Worm (Caenorhabditis elegans) whole organism, late embryonic: ENCODE results near the gene K07B1.7.

Experiments
- C08G9.2 ChIP-seq: sonication (generic microtip); optimal IDR thresholded peaks from 2 replicates; lab custom pipeline; 2016; ENCODE audit warnings: mild to moderate bottlenecking, missing genetic modification characterization, moderate library complexity, missing compliant biosample characterization
- F13H6.1 ChIP-seq: sonication (generic microtip); optimal IDR thresholded peaks from 2 replicates; lab custom pipeline; 2016; ENCODE audit warnings: missing genetic modification characterization, missing compliant biosample characterization
- K09A11.1 ChIP-seq: sonication (generic microtip); optimal IDR thresholded peaks from 2 replicates; lab custom pipeline; 2017; ENCODE audit warnings: antibody characterized with exemption, mild to moderate bottlenecking, missing genetic modification characterization, missing compliant biosample characterization; ENCODE audit not compliant: insufficient read depth
- T23F11.4 ChIP-seq: fragments of 200-800 bp; sonication (Bioruptor generic); optimal IDR thresholded peaks from 2 replicates; lab custom pipeline; 2018; ENCODE audit warnings: mild to moderate bottlenecking, missing genetic modification characterization, missing compliant biosample characterization
- ahr-1 ChIP-seq: sonication (generic microtip); optimal IDR thresholded peaks from 2 replicates; lab custom pipeline; 2016; ENCODE audit warnings: missing genetic modification characterization, missing compliant biosample characterization
- ama-1 ChIP-seq: fragments of 150-350 bp; optimal IDR thresholded peaks from 2 replicates; lab custom pipeline; 2014
- ceh-14 ChIP-seq: sonication (generic microtip); optimal IDR thresholded peaks from 2 replicates; lab custom pipeline; 2016; ENCODE audit warnings: missing genotype, missing genetic modification characterization, missing compliant biosample characterization
- ceh-18 ChIP-seq: sonication (generic microtip); optimal IDR thresholded peaks from 2 replicates; lab custom pipeline; 2016; ENCODE audit warnings: missing genetic modification characterization, missing compliant biosample characterization
- ceh-19 ChIP-seq: fragments of 200-800 bp; sonication (Bioruptor generic); optimal IDR thresholded peaks from 2 replicates; lab custom pipeline; 2018; ENCODE audit warnings: mild to moderate bottlenecking, missing genetic modification characterization, missing compliant biosample characterization
- ceh-30 ChIP-seq: fragments of 150-350 bp; optimal IDR thresholded peaks from 2 replicates; lab custom pipeline; 2014; ENCODE audit warnings: missing biosample characterization, missing genetic modification characterization
- ceh-31 ChIP-seq: sonication (generic microtip); optimal IDR thresholded peaks from 2 replicates; lab custom pipeline; 2016; ENCODE audit warnings: missing genetic modification characterization, missing compliant biosample characterization
- ceh-45 ChIP-seq: fragments of 200-800 bp; sonication (Bioruptor generic); IDR thresholded peaks from 2 replicates; pipeline ENCODE4 v1.3.6; 2022; ENCODE audit warnings: missing genetic modification reagents, missing genetic modification characterization, missing compliant biosample characterization
- ceh-48 ChIP-seq: sonication (generic microtip); optimal IDR thresholded peaks from 2 replicates; lab custom pipeline; 2016; ENCODE audit warnings: missing genetic modification characterization, inconsistent platforms, missing compliant biosample characterization
- ceh-6 ChIP-seq: fragments of 200-800 bp; sonication (Bioruptor generic); optimal IDR thresholded peaks from 2 replicates; lab custom pipeline; 2018; ENCODE audit warnings: mild to moderate bottlenecking, missing genetic modification characterization, missing compliant biosample characterization
- che-1 ChIP-seq: sonication (generic microtip); optimal IDR thresholded peaks from 2 replicates; lab custom pipeline; 2016; ENCODE audit warnings: mild to moderate bottlenecking, missing genetic modification characterization, missing compliant biosample characterization
- dmd-4 ChIP-seq: sonication (generic microtip); optimal IDR thresholded peaks from 2 replicates; lab custom pipeline; 2016; ENCODE audit warnings: borderline replicate concordance, missing genetic modification characterization, missing compliant biosample characterization
- dve-1 ChIP-seq: sonication (generic microtip); optimal IDR thresholded peaks from 2 replicates; lab custom pipeline; 2017; ENCODE audit warnings: antibody characterized with exemption, mild to moderate bottlenecking, missing genetic modification characterization, missing compliant biosample characterization
- elt-2 ChIP-seq: sonication (generic microtip); optimal IDR thresholded peaks from 2 replicates; lab custom pipeline; 2016; ENCODE audit warnings: missing genetic modification reagents, missing genetic modification characterization, missing compliant biosample characterization
- elt-4 ChIP-seq: sonication (generic microtip); optimal IDR thresholded peaks from 2 replicates; lab custom pipeline; 2016; ENCODE audit warnings: missing genetic modification characterization, missing compliant biosample characterization
- ets-4 ChIP-seq: sonication (generic microtip); optimal IDR thresholded peaks from 2 replicates; lab custom pipeline; 2016; ENCODE audit warnings: missing genetic modification characterization, missing compliant biosample characterization
- eyg-1 ChIP-seq: sonication (generic microtip); optimal IDR thresholded peaks from 2 replicates; lab custom pipeline; 2016; ENCODE audit warnings: missing genotype, missing genetic modification characterization, missing compliant biosample characterization
- fax-1 ChIP-seq: sonication (generic microtip); optimal IDR thresholded peaks from 2 replicates; lab custom pipeline; 2016; ENCODE audit warnings: missing genotype, missing genetic modification characterization, missing compliant biosample characterization
- fkh-10 ChIP-seq: fragments of 150-350 bp; optimal IDR thresholded peaks from 2 replicates; lab custom pipeline; 2014; ENCODE audit warnings: missing biosample characterization, missing genetic modification reagents, missing genetic modification characterization
- fkh-6 ChIP-seq: sonication (generic microtip); optimal IDR thresholded peaks from 2 replicates; lab custom pipeline; 2016; ENCODE audit warnings: missing genetic modification characterization, missing compliant biosample characterization
- gmeb-2 ChIP-seq: sonication (generic microtip); optimal IDR thresholded peaks from 2 replicates; lab custom pipeline; 2016; ENCODE audit warnings: missing genetic modification characterization, inconsistent platforms, missing compliant biosample characterization
- hlh-13 ChIP-seq: fragments of 200-800 bp; sonication (Bioruptor generic); optimal IDR thresholded peaks from 2 replicates; lab custom pipeline; 2018; ENCODE audit warnings: mild to moderate bottlenecking, missing genetic modification characterization, missing compliant biosample characterization
- hlh-30 ChIP-seq: sonication (generic microtip); optimal IDR thresholded peaks from 2 replicates; lab custom pipeline; 2017; ENCODE audit warnings: antibody characterized with exemption, missing genetic modification characterization, missing compliant biosample characterization; ENCODE audit not compliant: insufficient read depth
- hlh-8 ChIP-seq: sonication (generic microtip); optimal IDR thresholded peaks from 2 replicates; lab custom pipeline; 2016; ENCODE audit warnings: missing genotype, missing genetic modification characterization, missing compliant biosample characterization
- lin-11 ChIP-seq: fragments of 200-800 bp; sonication (Bioruptor generic); optimal IDR thresholded peaks from 2 replicates; lab custom pipeline; 2018; ENCODE audit warnings: mild to moderate bottlenecking, missing genetic modification characterization, missing compliant biosample characterization
- madf-2 ChIP-seq: sonication (generic microtip); optimal IDR thresholded peaks from 2 replicates; lab custom pipeline; 2017; ENCODE audit warnings: missing genetic modification characterization, missing compliant biosample characterization
- mec-3 ChIP-seq: sonication (generic microtip); optimal IDR thresholded peaks from 2 replicates; lab custom pipeline; 2016; ENCODE audit warnings: borderline replicate concordance, missing genetic modification characterization, missing compliant biosample characterization
- nfya-1 ChIP-seq: sonication (generic microtip); optimal IDR thresholded peaks from 2 replicates; lab custom pipeline; 2017; ENCODE audit warnings: missing genetic modification characterization, mild to moderate bottlenecking, missing compliant biosample characterization, antibody characterized with exemption, moderate library complexity
- nhr-11 ChIP-seq: fragments of 150-350 bp; optimal IDR thresholded peaks from 2 replicates; lab custom pipeline; 2014; ENCODE audit warnings: missing biosample characterization, missing genetic modification characterization
- nhr-232 ChIP-seq: sonication (generic microtip); optimal IDR thresholded peaks from 2 replicates; lab custom pipeline; 2016; ENCODE audit warnings: missing genetic modification characterization, missing compliant biosample characterization
- npax-4 ChIP-seq: sonication (generic microtip); optimal IDR thresholded peaks from 2 replicates; lab custom pipeline; 2016; ENCODE audit warnings: missing genetic modification characterization, missing compliant biosample characterization
- odd-2 ChIP-seq: sonication (generic microtip); optimal IDR thresholded peaks from 2 replicates; lab custom pipeline; 2017; ENCODE audit warnings: antibody characterized with exemption, mild to moderate bottlenecking, missing genetic modification characterization, missing compliant biosample characterization
- pha-2 ChIP-seq: sonication (generic microtip); optimal IDR thresholded peaks from 2 replicates; lab custom pipeline; 2017; ENCODE audit warnings: mild to moderate bottlenecking, missing genetic modification characterization, missing compliant biosample characterization
- pros-1 ChIP-seq: fragments of 150-350 bp; optimal IDR thresholded peaks from 2 replicates; lab custom pipeline; 2014; ENCODE audit warnings: missing biosample characterization, missing genetic modification reagents, missing genetic modification characterization
- ref-2 ChIP-seq: sonication (generic microtip); optimal IDR thresholded peaks from 2 replicates; lab custom pipeline; 2016; ENCODE audit warnings: missing genetic modification characterization, missing compliant biosample characterization
- sdc-2 ChIP-seq: sonication (generic microtip); optimal IDR thresholded peaks from 2 replicates; lab custom pipeline; 2016; ENCODE audit warnings: missing genotype, missing genetic modification characterization, missing compliant biosample characterization
- sox-2 ChIP-seq: fragments of 200-800 bp; sonication (Bioruptor generic); IDR thresholded peaks from 2 replicates; pipeline ENCODE4 v1.3.6; 2022; ENCODE audit warnings: missing genetic modification reagents, missing genetic modification characterization, missing compliant biosample characterization
- ttx-3 ChIP-seq: sonication (generic microtip); optimal IDR thresholded peaks from 2 replicates; lab custom pipeline; 2016; ENCODE audit warnings: missing genetic modification reagents, missing genetic modification characterization, missing compliant biosample characterization
- unc-42 ChIP-seq: sonication (generic microtip); optimal IDR thresholded peaks from 2 replicates; lab custom pipeline; 2016; ENCODE audit warnings: missing genotype, missing genetic modification characterization, missing compliant biosample characterization
- unc-86 ChIP-seq: sonication (generic microtip); optimal IDR thresholded peaks from 2 replicates; lab custom pipeline; 2016; ENCODE audit warnings: missing genetic modification characterization, missing compliant biosample characterization
- ztf-16 ChIP-seq: sonication (generic microtip); optimal IDR thresholded peaks from 2 replicates; lab custom pipeline; 2017; ENCODE audit warnings: missing genetic modification characterization, missing compliant biosample characterization

K07B1.7 gene

ce11 chrV:9391959-9392358 lies 45.2 kb upstream of the K07B1.7 start:
- no peak for TF ChIP-seq ahr-1
- no peak for TF ChIP-seq gmeb-2
- TF ChIP-seq ama-1 (lab: Kevin White, UChicago) = no peak
- TF ChIP-seq lin-11 (tag; lab: Kevin White, UChicago) = no peak
- no peak for TF ChIP-seq ceh-45 (GFP tag; lab: Robert Waterston, UW)
- TF ChIP-seq che-1 (tag; lab: Kevin White, UChicago) = no peak
- TF ChIP-seq fkh-6 = no peak
- TF ChIP-seq mec-3 = no peak
- no peak for TF ChIP-seq odd-2 (tag; lab: Kevin White, UChicago)
- no peak for TF ChIP-seq elt-2 (tag; lab: Kevin White, UChicago)
- no peak for TF ChIP-seq ets-4
- no peak for TF ChIP-seq pha-2 (tag; lab: Kevin White, UChicago)
- TF ChIP-seq sox-2 (GFP tag; lab: Robert Waterston, UW) = no peak
- no peak for TF ChIP-seq ttx-3
- TF ChIP-seq sdc-2 (tag; lab: Kevin White, UChicago) = no peak
- no peak for TF ChIP-seq ceh-30 (tag; lab: Kevin White, UChicago)
- no peak for TF ChIP-seq unc-42 (tag; lab: Kevin White, UChicago)

- TF ChIP-seq ref-2 (tag; lab: Kevin White, UChicago) (no peak), nhr-232 (tag; lab: Kevin White, UChicago) (no peak), T23F11.4 (no peak), ceh-19 (GFP tag; lab: Kevin White, UChicago) (no peak), ttx-3 (no peak), nhr-11 (tag; lab: Kevin White, UChicago) (no peak), eyg-1 (tag; lab: Kevin White, UChicago) (no peak), K09A11.1 (tag; lab: Kevin White, UChicago) (no peak), ceh-14 (tag; lab: Kevin White, UChicago) (no peak), unc-86 (tag; lab: Kevin White, UChicago) (no peak), ceh-18 (no peak), npax-4 (no peak), hlh-30 (tag; lab: Kevin White, UChicago) (no peak)
Observed at ce11 chrV:9386143-9386542, 39.4 kb upstream of the K07B1.7 start, which contains the start of gene hum-2. hum-2 (plus strand) TSS chrV:9386175.

DNA sequence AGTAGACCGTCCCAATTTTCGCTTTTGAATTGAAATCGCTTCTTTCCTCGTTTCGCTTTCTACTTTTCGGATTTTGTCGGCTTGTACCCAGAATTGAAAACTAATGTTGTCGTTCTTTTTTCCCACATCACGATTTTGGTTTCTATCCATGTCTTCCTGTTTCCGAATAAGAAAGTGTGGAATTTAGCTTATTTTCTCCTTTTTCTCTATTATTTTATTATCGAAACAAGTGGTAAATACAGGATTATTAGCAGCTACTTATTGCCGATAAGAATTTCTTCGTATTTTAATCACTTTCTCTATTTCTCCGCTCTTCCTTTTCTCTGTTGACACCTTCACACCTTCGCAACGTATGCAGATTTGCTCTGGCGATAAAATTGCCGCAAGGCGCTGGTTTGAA lies 38.2 kb upstream of the K07B1.7 start:
- TF ChIP-seq fax-1 (tag; lab: Kevin White, UChicago) = no peak
- TF ChIP-seq hlh-13 = no peak
- TF ChIP-seq dmd-4 (tag; lab: Kevin White, UChicago) = no peak

DNA sequence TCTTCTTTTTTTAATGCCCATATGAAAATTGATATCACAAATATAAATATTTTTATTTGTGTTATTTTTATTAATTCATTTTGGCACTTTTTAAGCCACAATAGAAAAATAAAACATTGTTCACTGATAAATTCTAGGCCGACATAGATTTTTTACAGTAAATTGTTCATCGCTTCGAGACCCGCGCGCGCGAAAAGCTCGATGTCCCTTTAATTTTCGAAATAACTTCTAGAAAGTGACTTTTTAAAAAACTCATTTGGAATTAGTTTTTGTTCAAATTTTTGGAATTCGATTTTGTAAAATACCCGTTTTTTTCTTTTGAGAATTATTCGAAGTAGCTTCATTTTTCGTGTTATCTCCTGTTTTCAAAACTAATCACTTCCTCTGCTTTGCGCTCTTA lies 37.6 kb upstream of the K07B1.7 start:
- TF ChIP-seq F13H6.1 (tag; lab: Kevin White, UChicago) (no peak), hlh-8 (tag; lab: Kevin White, UChicago) (no peak), gmeb-2 (no peak), mec-3 (no peak), ztf-16 (no peak), pros-1 (no peak)
- TF ChIP-seq, all 69 proteins: peak for 0

DNA sequence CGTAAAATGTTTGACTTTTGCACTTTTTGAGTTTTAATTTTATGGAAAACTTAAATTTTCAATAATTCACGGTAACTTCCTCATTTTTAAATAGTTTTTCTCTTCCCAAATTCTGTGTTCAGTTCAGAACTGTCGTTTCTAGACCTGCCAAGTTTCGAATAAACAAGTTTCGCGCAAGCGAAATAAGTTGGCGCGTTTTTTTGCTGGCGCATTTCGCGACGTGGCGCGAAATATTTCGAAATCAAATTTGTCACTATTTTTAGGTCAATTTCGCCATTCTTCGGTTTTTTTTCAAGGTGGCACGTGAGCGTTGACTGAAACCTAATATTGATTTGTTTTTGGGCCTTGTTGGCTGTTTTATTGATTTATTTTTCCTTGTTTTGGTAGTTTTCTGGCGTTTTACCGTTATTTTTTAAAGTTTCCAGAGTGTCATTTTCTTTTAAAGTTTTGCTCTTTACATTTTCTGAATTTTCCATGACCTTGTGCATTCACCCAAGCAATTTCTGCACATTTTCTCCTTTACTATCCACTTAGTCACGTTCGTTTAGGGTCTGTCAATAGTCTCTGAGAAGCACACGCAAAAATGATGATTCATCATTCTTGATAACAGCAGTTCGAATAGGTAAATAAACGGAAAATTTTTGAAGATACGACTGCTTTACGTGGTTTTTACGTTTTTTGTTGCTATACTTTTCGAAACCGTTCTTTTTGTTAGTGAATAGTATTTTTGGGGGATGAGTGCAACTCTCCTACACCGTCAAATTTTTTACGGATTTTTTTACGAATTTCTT lies 36.0 kb upstream of the K07B1.7 start:
- TF ChIP-seq ceh-18 (no peak), sdc-2 (tag; lab: Kevin White, UChicago) (no peak), elt-4 (no peak), ceh-31 (tag; lab: Kevin White, UChicago) (no peak), ceh-6 (GFP tag; lab: Kevin White, UChicago) (no peak), nfya-1 (no peak), K09A11.1 (tag; lab: Kevin White, UChicago) (no peak), fkh-10 (GFP tag; lab: Kevin White, UChicago) (no peak), madf-2 (tag; lab: Kevin White, UChicago) (no peak), C08G9.2 (tag; lab: Kevin White, UChicago) (no peak), dve-1 (tag; lab: Kevin White, UChicago) (no peak), hlh-30 (tag; lab: Kevin White, UChicago) (no peak), ceh-48 (tag; lab: Kevin White, UChicago) (no peak), lin-11 (tag; lab: Kevin White, UChicago) (no peak), hlh-8 (tag; lab: Kevin White, UChicago) (no peak)
